Worm (Caenorhabditis elegans) whole organism, L4 larva: ENCODE measurements around the gene rpn-1.

Experiments
- D1046.2 ChIP-seq: fragments of 200-800 bp; sonication (Bioruptor generic); IDR thresholded peaks from 2 replicates; pipeline ENCODE4 v1.3.6; 2022; ENCODE audit warnings: missing genetic modification characterization, missing compliant biosample characterization
- F26F4.8 ChIP-seq: fragments of 200-800 bp; sonication (Bioruptor generic); conservative IDR thresholded peaks from 2 replicates; pipeline ENCODE4 v1.3.6; 2022; ENCODE audit warnings: missing genetic modification characterization, missing compliant biosample characterization
- F49E8.2 ChIP-seq: sonication (generic microtip); optimal IDR thresholded peaks from 2 replicates; lab custom pipeline; 2016; ENCODE audit warnings: missing compliant biosample characterization, mild to moderate bottlenecking, missing genetic modification characterization, borderline replicate concordance
- T20F7.1 ChIP-seq: fragments of 200-800 bp; sonication (Bioruptor generic); optimal IDR thresholded peaks from 2 replicates; lab custom pipeline; 2018; ENCODE audit warnings: mild to moderate bottlenecking, missing genetic modification characterization, missing compliant biosample characterization
- Y105C5A.15 ChIP-seq: fragments of 200-800 bp; sonication (Bioruptor generic); IDR thresholded peaks from 2 replicates; pipeline ENCODE4 v1.3.6; 2022; ENCODE audit warnings: missing genetic modification characterization, missing compliant biosample characterization
- Y75B8A.6 ChIP-seq: fragments of 200-800 bp; sonication (Bioruptor generic); IDR thresholded peaks from 2 replicates; pipeline ENCODE4 v1.3.6; 2022; ENCODE audit warnings: missing genetic modification reagents, missing genetic modification characterization, missing compliant biosample characterization
- ZK337.2 ChIP-seq: fragments of 200-800 bp; sonication (Bioruptor generic); IDR thresholded peaks from 2 replicates; pipeline ENCODE4 v1.3.6; 2022; ENCODE audit warnings: missing genetic modification reagents, missing genetic modification characterization, missing compliant biosample characterization
- aly-2 ChIP-seq: sonication (generic microtip); optimal IDR thresholded peaks from 2 replicates; lab custom pipeline; 2018; ENCODE audit warnings: missing biosample characterization, missing genetic modification characterization
- ama-1 ChIP-seq: fragments of 150-350 bp; optimal IDR thresholded peaks from 2 replicates; lab custom pipeline; 2014; ENCODE audit warnings: inconsistent platforms, mixed read lengths
- ceh-20 ChIP-seq: fragments of 200-800 bp; sonication (Bioruptor generic); IDR thresholded peaks from 2 replicates; pipeline ENCODE4 v1.3.6; 2022; ENCODE audit warnings: missing genetic modification reagents, missing genetic modification characterization, missing compliant biosample characterization
- ctbp-1 ChIP-seq: fragments of 200-800 bp; sonication (Bioruptor generic); IDR thresholded peaks from 2 replicates; pipeline ENCODE4 v1.3.6; 2022; ENCODE audit warnings: missing genetic modification reagents, missing genetic modification characterization, missing compliant biosample characterization
- dmd-6 ChIP-seq: fragments of 200-800 bp; sonication (Bioruptor generic); IDR thresholded peaks from 2 replicates; pipeline ENCODE4 v1.3.6; 2022; ENCODE audit warnings: missing genetic modification reagents, missing genetic modification characterization, missing compliant biosample characterization
- fkh-10 ChIP-seq: fragments of 150-350 bp; optimal IDR thresholded peaks from 2 replicates; lab custom pipeline; 2014; ENCODE audit warnings: missing biosample characterization, missing genetic modification reagents, missing genetic modification characterization
- gei-8 ChIP-seq: fragments of 200-800 bp; sonication (Bioruptor generic); optimal IDR thresholded peaks from 2 replicates; lab custom pipeline; 2018; ENCODE audit warnings: mild to moderate bottlenecking, missing genetic modification characterization, missing compliant biosample characterization
- jun-1 ChIP-seq: fragments of 150-350 bp; optimal IDR thresholded peaks from 2 replicates; lab custom pipeline; 2014; ENCODE audit warnings: missing biosample characterization, missing genetic modification reagents, missing genetic modification characterization
- lin-13 ChIP-seq: fragments of 150-350 bp; optimal IDR thresholded peaks from 2 replicates; lab custom pipeline; 2014; ENCODE audit warnings: missing biosample characterization, missing genetic modification reagents, missing genetic modification characterization
- lin-29 ChIP-seq: fragments of 200-800 bp; sonication (Bioruptor generic); IDR thresholded peaks from 2 replicates; pipeline ENCODE4 v1.3.6; 2022; ENCODE audit warnings: missing genetic modification reagents, missing genetic modification characterization, missing compliant biosample characterization
- madf-9 ChIP-seq: fragments of 200-800 bp; sonication (Bioruptor generic); conservative IDR thresholded peaks from 2 replicates; pipeline ENCODE4 v1.3.6; 2022; ENCODE audit warnings: missing genetic modification reagents, missing genetic modification characterization, missing compliant biosample characterization
- mdt-29 ChIP-seq: fragments of 200-800 bp; sonication (Bioruptor generic); IDR thresholded peaks from 2 replicates; pipeline ENCODE4 v1.3.6; 2022; ENCODE audit warnings: missing genetic modification reagents, missing genetic modification characterization, missing compliant biosample characterization
- mes-2 ChIP-seq: sonication (generic microtip); optimal IDR thresholded peaks from 2 replicates; lab custom pipeline; 2016; ENCODE audit warnings: missing genotype, mild to moderate bottlenecking, missing genetic modification characterization, missing compliant biosample characterization; ENCODE audit not compliant: poor library complexity, severe bottlenecking
- mxl-2 ChIP-seq: fragments of 200-800 bp; sonication (Bioruptor generic); conservative IDR thresholded peaks from 2 replicates; pipeline ENCODE4 v1.3.6; 2022; ENCODE audit warnings: missing genetic modification reagents, missing genetic modification characterization, missing compliant biosample characterization
- mxl-3 ChIP-seq: fragments of 200-800 bp; sonication (Bioruptor generic); optimal IDR thresholded peaks from 2 replicates; lab custom pipeline; 2018; ENCODE audit warnings: mild to moderate bottlenecking, missing genetic modification characterization, missing compliant biosample characterization
- nhr-111 ChIP-seq: fragments of 200-800 bp; sonication (Bioruptor generic); optimal IDR thresholded peaks from 2 replicates; lab custom pipeline; 2018; ENCODE audit warnings: mild to moderate bottlenecking, missing genetic modification characterization, missing compliant biosample characterization
- nhr-25 ChIP-seq: sonication (generic microtip); optimal IDR thresholded peaks from 2 replicates; lab custom pipeline; 2017; ENCODE audit warnings: missing genetic modification characterization, mild to moderate bottlenecking, missing compliant biosample characterization, antibody characterized with exemption, moderate library complexity, borderline replicate concordance; ENCODE audit not compliant: insufficient read depth
- nhr-28 ChIP-seq: fragments of 150-350 bp; optimal IDR thresholded peaks from 2 replicates; lab custom pipeline; 2014; ENCODE audit warnings: missing biosample characterization, missing genetic modification characterization
- nhr-77 ChIP-seq: fragments of 150-350 bp; optimal IDR thresholded peaks from 2 replicates; lab custom pipeline; 2014; ENCODE audit warnings: missing biosample characterization, missing genetic modification characterization
- pqm-1 ChIP-seq: sonication (generic microtip); optimal IDR thresholded peaks from 2 replicates; lab custom pipeline; 2017; ENCODE audit warnings: missing biosample characterization, missing genetic modification characterization
- snpc-1.2 ChIP-seq: fragments of 200-800 bp; sonication (Bioruptor generic); IDR thresholded peaks from 2 replicates; pipeline ENCODE4 v1.3.6; 2022; ENCODE audit warnings: missing genetic modification reagents, missing genetic modification characterization, missing compliant biosample characterization
- snpc-4 ChIP-seq: fragments of 150-350 bp; optimal IDR thresholded peaks from 2 replicates; lab custom pipeline; 2014; ENCODE audit warnings: missing biosample characterization, missing genetic modification characterization
- tag-97 ChIP-seq: fragments of 200-800 bp; sonication (Bioruptor generic); IDR thresholded peaks from 2 replicates; pipeline ENCODE4 v1.3.6; 2022; ENCODE audit warnings: missing genetic modification characterization, missing compliant biosample characterization
- vab-7 ChIP-seq: fragments of 200-800 bp; sonication (Bioruptor generic); IDR thresholded peaks from 2 replicates; pipeline ENCODE4 v1.3.6; 2022; ENCODE audit warnings: missing genetic modification reagents, missing genetic modification characterization, missing compliant biosample characterization
- ztf-11 ChIP-seq: fragments of 150-350 bp; optimal IDR thresholded peaks from 2 replicates; lab custom pipeline; 2014; ENCODE audit warnings: missing biosample characterization, missing genetic modification characterization
- ztf-7 ChIP-seq: fragments of 150-350 bp; optimal IDR thresholded peaks from 2 replicates; lab custom pipeline; 2014; ENCODE audit warnings: missing biosample characterization, missing genetic modification characterization

The rpn-1 gene

ce11 chrIV:6878912-6879554 lies 30.7 kb downstream of the rpn-1 start (continued):
- TF ChIP-seq T20F7.1 (GFP tag; lab: Kevin White, UChicago) (no peak), dmd-6 (GFP tag; lab: Robert Waterston, UW) (peak; percentile 80), fkh-10 (peak; percentile 55), F49E8.2 (no peak), mes-2 (tag; lab: Kevin White, UChicago) (no peak), aly-2 (no peak)

ce11 chrIV:6872958-6873357 lies 36.8 kb downstream of the rpn-1 start, which contains the start of gene srx-19:
Gene srx-19 (plus strand): TSS chrIV:6873258.
- TF ChIP-seq Y105C5A.15 (GFP tag; lab: Robert Waterston, UW) (no peak), mdt-29 (GFP tag; lab: Robert Waterston, UW) (no peak), jun-1 (tag; lab: Kevin White, UChicago) (no peak), aly-2 (no peak), ztf-7 (no peak), nhr-77 (tag; lab: Kevin White, UChicago) (no peak), lin-29 (no peak), ZK337.2 (no peak), nhr-111 (GFP tag; lab: Kevin White, UChicago) (no peak), mxl-3 (no peak), nhr-28 (no peak), T20F7.1 (GFP tag; lab: Kevin White, UChicago) (no peak), tag-97 (no peak), vab-7 (GFP tag; lab: Robert Waterston, UW) (no peak), ctbp-1 (GFP tag; lab: Robert Waterston, UW) (no peak), madf-9 (GFP tag; lab: Robert Waterston, UW) (no peak), F26F4.8 (GFP tag; lab: Robert Waterston, UW) (no peak)

ce11 chrIV:6867791-6868190 lies 41.9 kb downstream of the rpn-1 start, which contains the start of gene srx-20:
Gene srx-20 (plus strand): TSS chrIV:6868091.
- TF ChIP-seq nhr-25 (tag; lab: Kevin White, UChicago) (no peak), lin-29 (no peak), mxl-2 (no peak), gei-8 (GFP tag; lab: Kevin White, UChicago) (no peak), ztf-11 (tag; lab: Kevin White, UChicago) (no peak), ama-1 (lab: Kevin White, UChicago) (no peak), dmd-6 (GFP tag; lab: Robert Waterston, UW) (no peak), snpc-4 (tag; lab: Kevin White, UChicago) (no peak), lin-13 (no peak), Y75B8A.6 (no peak), snpc-1.2 (GFP tag; lab: Robert Waterston, UW) (no peak), D1046.2 (no peak), ceh-20 (GFP tag; lab: Robert Waterston, UW) (no peak)

ce11 chrIV:6859270-6859669 lies 50.4 kb downstream of the rpn-1 start, which contains the start of gene R13H7.2:
Gene R13H7.2 (minus strand): TSS chrIV:6859370.
- TF ChIP-seq pqm-1 (tag; lab: Kevin White, UChicago) (no peak), Y105C5A.15 (GFP tag; lab: Robert Waterston, UW) (no peak), ctbp-1 (GFP tag; lab: Robert Waterston, UW) (no peak), vab-7 (GFP tag; lab: Robert Waterston, UW) (no peak), dmd-6 (GFP tag; lab: Robert Waterston, UW) (no peak)
